Worm (Caenorhabditis elegans) whole organism, young adult: ENCODE measurements around the gene srh-61.

ENCODE experiments used
- B0035.1 ChIP-seq: sonication (generic microtip); optimal IDR thresholded peaks from 2 replicates; lab custom pipeline; 2016; ENCODE audit warnings: missing genetic modification characterization, mild to moderate bottlenecking, missing compliant biosample characterization, missing genotype, missing genetic modification reagents
- F55B11.4 ChIP-seq: sonication (generic microtip); optimal IDR thresholded peaks from 2 replicates; lab custom pipeline; 2016; ENCODE audit warnings: missing compliant biosample characterization, missing genetic modification characterization, borderline replicate concordance; ENCODE audit not compliant: insufficient read depth
- dox-1 ChIP-seq: fragments of 200-800 bp; sonication (Bioruptor generic); IDR thresholded peaks from 2 replicates; pipeline ENCODE4 v1.3.6; 2022; ENCODE audit warnings: missing genetic modification reagents, missing genetic modification characterization, missing compliant biosample characterization
- efl-1 ChIP-seq: fragments of 150-350 bp; optimal IDR thresholded peaks from 2 replicates; lab custom pipeline; 2014; ENCODE audit warnings: missing biosample characterization, missing genetic modification reagents, missing genetic modification characterization
- nfya-1 ChIP-seq: sonication (generic microtip); optimal IDR thresholded peaks from 2 replicates; lab custom pipeline; 2017; ENCODE audit warnings: antibody characterized with exemption, missing compliant biosample characterization, missing genetic modification characterization, borderline replicate concordance; ENCODE audit not compliant: insufficient read depth
- nhr-179 ChIP-seq: sonication (generic microtip); optimal IDR thresholded peaks from 2 replicates; lab custom pipeline; 2016; ENCODE audit warnings: mild to moderate bottlenecking, missing genetic modification characterization, missing compliant biosample characterization
- nhr-90 ChIP-seq: sonication (generic microtip); optimal IDR thresholded peaks from 2 replicates; lab custom pipeline; 2016; ENCODE audit warnings: missing genotype, mild to moderate bottlenecking, missing genetic modification characterization, missing compliant biosample characterization
- pha-4 ChIP-seq: fragments of 150-350 bp; sonication (generic microtip); optimal IDR thresholded peaks from 2 replicates; lab custom pipeline; 2014; ENCODE audit warnings: missing biosample characterization, missing genetic modification reagents, missing genetic modification characterization
- rcor-1 ChIP-seq: fragments of 200-800 bp; sonication (Bioruptor generic); IDR thresholded peaks from 2 replicates; pipeline ENCODE4 v1.3.6; 2022; ENCODE audit warnings: missing genetic modification reagents, missing genetic modification characterization, missing compliant biosample characterization
- snpc-4 ChIP-seq, 5 experiments: fragments of 150-350 bp in 1 of 5; sonication (generic microtip) in 4 of 5; optimal IDR thresholded peaks; 2 replicates each; lab custom pipeline; 2014 to 2018; ENCODE audit warnings: missing genetic modification characterization in 5 of 5, missing biosample characterization in 3 of 5, antibody characterized with exemption in 2 of 5, mild to moderate bottlenecking in 2 of 5, missing compliant biosample characterization in 2 of 5, missing genotype in 2 of 5, moderate library complexity in 2 of 5, missing genetic modification reagents in 1 of 5
- unc-130 ChIP-seq: sonication (generic microtip); optimal IDR thresholded peaks from 2 replicates; lab custom pipeline; 2016; ENCODE audit warnings: missing genetic modification reagents, missing genetic modification characterization, missing compliant biosample characterization

ce11 chrII:12535297-12535803 lies 19.1 kb upstream of the srh-61 start, which contains the start of gene nimk-1:
- TF ChIP-seq nhr-179 (tag; lab: Kevin White, UChicago) (no peak), pha-4 (tag; lab: Kevin White, UChicago) (no peak), nfya-1 (tag; lab: Kevin White, UChicago) (no peak), unc-130 (GFP tag; lab: Kevin White, UChicago) (no peak), snpc-4 (GFP tag; optimal IDR thresholded peaks at IDR 0.05; lab: Kevin White, UChicago) (no peak), snpc-4 (tag; optimal IDR thresholded peaks at IDR 0.05; lab: Kevin White, UChicago) (no peak), efl-1 (GFP tag; lab: Kevin White, UChicago) (no peak), dox-1 (GFP tag; lab: Robert Waterston, UW) (no peak), F55B11.4 (tag; lab: Kevin White, UChicago) (no peak), rcor-1 (no peak), nhr-90 (tag; lab: Kevin White, UChicago) (no peak), B0035.1 (tag; lab: Kevin White, UChicago) (no peak)
